Fruit fly (Drosophila melanogaster) whole organism, prepupa: ENCODE results near the gene Pdf.

Experiments
- Blimp-1 ChIP-seq: fragments of 200-800 bp; sonication (Bioruptor generic); optimal IDR thresholded peaks from 3 replicates; lab custom pipeline; 2017; ENCODE audit warnings: missing biosample characterization, missing genetic modification characterization, mild to moderate bottlenecking, moderate library complexity, missing genetic modification reagents
- CG10631 ChIP-seq: fragments of 200-800 bp; sonication (Bioruptor generic); optimal IDR thresholded peaks from 2 replicates; lab custom pipeline; 2016; ENCODE audit warnings: missing biosample characterization, missing genetic modification characterization
- CG10669 ChIP-seq: fragments of 200-800 bp; sonication (Bioruptor generic); optimal IDR thresholded peaks from 3 replicates; lab custom pipeline; 2018; ENCODE audit warnings: missing biosample characterization, mild to moderate bottlenecking, missing genetic modification characterization, moderate library complexity
- CG11294 ChIP-seq: fragments of 200-800 bp; sonication (Bioruptor generic); IDR thresholded peaks from 2 replicates; pipeline ENCODE4 v1.3.6; 2022; ENCODE audit warnings: missing biosample characterization, missing genetic modification characterization
- CG11902 ChIP-seq: fragments of 200-800 bp; sonication (Bioruptor generic); optimal IDR thresholded peaks from 3 replicates; lab custom pipeline; 2016; ENCODE audit warnings: missing biosample characterization, missing genetic modification characterization
- CG15336 ChIP-seq: fragments of 200-800 bp; sonication (Bioruptor generic); IDR thresholded peaks from 2 replicates; pipeline ENCODE4 v1.3.6; 2022; ENCODE audit warnings: missing biosample characterization, missing genetic modification characterization
- CG1621 ChIP-seq: fragments of 200-800 bp; sonication (Bioruptor generic); optimal IDR thresholded peaks from 3 replicates; lab custom pipeline; 2018; ENCODE audit warnings: missing biosample characterization, mild to moderate bottlenecking, missing genetic modification characterization
- CG3032 ChIP-seq: fragments of 200-800 bp; optimal IDR thresholded peaks from 2 replicates; lab custom pipeline; 2019; ENCODE audit warnings: missing biosample characterization, mild to moderate bottlenecking, missing genetic modification characterization, moderate library complexity
- CG31627 ChIP-seq: fragments of 200-800 bp; sonication (Bioruptor generic); optimal IDR thresholded peaks from 3 replicates; lab custom pipeline; 2016; ENCODE audit warnings: missing biosample characterization, missing genetic modification characterization
- CG32006 ChIP-seq: fragments of 200-800 bp; sonication (Bioruptor generic); optimal IDR thresholded peaks from 3 replicates; lab custom pipeline; 2017; ENCODE audit warnings: missing biosample characterization, mild to moderate bottlenecking, missing genetic modification characterization
- CG4318 ChIP-seq: fragments of 200-800 bp; sonication (Bioruptor generic); optimal IDR thresholded peaks from 3 replicates; lab custom pipeline; 2017; ENCODE audit warnings: missing biosample characterization, mild to moderate bottlenecking, missing genetic modification characterization
- CG6163 ChIP-seq: fragments of 200-800 bp; sonication (Bioruptor generic); IDR thresholded peaks from 3 replicates; pipeline ENCODE4 v1.3.6; 2022; ENCODE audit warnings: missing biosample characterization, missing genetic modification characterization
- CG6276 ChIP-seq: fragments of 200-800 bp; sonication (Bioruptor generic); optimal IDR thresholded peaks from 2 replicates; lab custom pipeline; 2017; ENCODE audit warnings: missing biosample characterization, mild to moderate bottlenecking, missing genetic modification characterization
- CG6792 ChIP-seq: fragments of 200-800 bp; sonication (Bioruptor generic); optimal IDR thresholded peaks from 3 replicates; lab custom pipeline; 2016; ENCODE audit warnings: missing biosample characterization, missing genetic modification characterization
- CG6854 ChIP-seq: fragments of 200-800 bp; sonication (Bioruptor generic); optimal IDR thresholded peaks from 2 replicates; lab custom pipeline; 2017; ENCODE audit warnings: missing biosample characterization, mild to moderate bottlenecking, missing genetic modification characterization
- CG8119 ChIP-seq: fragments of 200-800 bp; sonication (Bioruptor generic); IDR thresholded peaks from 3 replicates; pipeline ENCODE4 v1.3.6; 2022; ENCODE audit warnings: missing biosample characterization, missing genetic modification characterization
- CG8319 ChIP-seq: fragments of 200-800 bp; sonication (Bioruptor generic); optimal IDR thresholded peaks from 3 replicates; lab custom pipeline; 2016; ENCODE audit warnings: missing biosample characterization, missing genetic modification characterization
- CG8632 ChIP-seq: fragments of 200-800 bp; sonication (Bioruptor generic); optimal IDR thresholded peaks from 3 replicates; lab custom pipeline; 2016; ENCODE audit warnings: missing biosample characterization, missing genetic modification characterization
- CG9139 ChIP-seq: fragments of 200-800 bp; sonication (Bioruptor generic); optimal IDR thresholded peaks from 3 replicates; lab custom pipeline; 2017; ENCODE audit warnings: missing biosample characterization, mild to moderate bottlenecking, missing genetic modification characterization
- Eip93F ChIP-seq: fragments of 200-800 bp; sonication (Bioruptor generic); optimal IDR thresholded peaks from 2 replicates; lab custom pipeline; 2016; ENCODE audit warnings: missing biosample characterization, mild to moderate bottlenecking, missing genetic modification characterization
- Ets21C ChIP-seq: fragments of 200-800 bp; sonication (Bioruptor generic); optimal IDR thresholded peaks from 3 replicates; lab custom pipeline; 2016; ENCODE audit warnings: missing biosample characterization, missing genetic modification characterization
- Ets96B ChIP-seq: fragments of 200-800 bp; optimal IDR thresholded peaks from 2 replicates; lab custom pipeline; 2019; ENCODE audit warnings: missing biosample characterization, mild to moderate bottlenecking, missing genetic modification characterization, moderate library complexity
- Gug ChIP-seq: fragments of 200-800 bp; sonication (Bioruptor generic); IDR thresholded peaks from 2 replicates; pipeline ENCODE4 v1.3.6; 2022; ENCODE audit warnings: missing biosample characterization, missing genetic modification characterization
- Hr39 ChIP-seq: fragments of 200-800 bp; sonication (Bioruptor generic); optimal IDR thresholded peaks from 2 replicates; lab custom pipeline; 2016; ENCODE audit warnings: missing biosample characterization, missing genetic modification characterization
- Hr4 ChIP-seq: fragments of 200-800 bp; sonication (Bioruptor generic); optimal IDR thresholded peaks from 3 replicates; lab custom pipeline; 2016; ENCODE audit warnings: missing biosample characterization, missing genetic modification characterization
- Met ChIP-seq: fragments of 200-800 bp; sonication (Bioruptor generic); optimal IDR thresholded peaks from 3 replicates; lab custom pipeline; 2016; ENCODE audit warnings: missing biosample characterization, missing genetic modification characterization
- OdsH ChIP-seq: fragments of 200-800 bp; sonication (Bioruptor generic); optimal IDR thresholded peaks from 3 replicates; lab custom pipeline; 2016; ENCODE audit warnings: missing biosample characterization, missing genetic modification characterization
- Smox ChIP-seq: fragments of 200-800 bp; sonication (Bioruptor generic); optimal IDR thresholded peaks from 3 replicates; lab custom pipeline; 2016; ENCODE audit warnings: missing biosample characterization, missing genetic modification characterization
- Sox102F ChIP-seq: fragments of 200-800 bp; sonication (Bioruptor generic); optimal IDR thresholded peaks from 2 replicates; lab custom pipeline; 2016; ENCODE audit warnings: missing biosample characterization, mild to moderate bottlenecking, missing genetic modification characterization
- Sox14 ChIP-seq: fragments of 200-800 bp; sonication (Bioruptor generic); optimal IDR thresholded peaks from 3 replicates; lab custom pipeline; 2016; ENCODE audit warnings: missing biosample characterization, missing genetic modification characterization
- Sox15 ChIP-seq: fragments of 200-800 bp; sonication (Bioruptor generic); optimal IDR thresholded peaks from 3 replicates; lab custom pipeline; 2016; ENCODE audit warnings: missing biosample characterization, missing genetic modification characterization
- achi ChIP-seq: fragments of 200-800 bp; sonication (Bioruptor generic); optimal IDR thresholded peaks from 3 replicates; lab custom pipeline; 2016; ENCODE audit warnings: missing biosample characterization, missing genetic modification characterization
- acj6 ChIP-seq: fragments of 200-800 bp; sonication (Bioruptor generic); optimal IDR thresholded peaks from 3 replicates; lab custom pipeline; 2016; ENCODE audit warnings: missing biosample characterization, missing genetic modification characterization
- cyc ChIP-seq: fragments of 200-800 bp; sonication (Bioruptor generic); optimal IDR thresholded peaks from 3 replicates; lab custom pipeline; 2016; ENCODE audit warnings: missing biosample characterization, missing genetic modification characterization
- dac ChIP-seq: fragments of 200-800 bp; sonication (Bioruptor generic); optimal IDR thresholded peaks from 2 replicates; lab custom pipeline; 2017; ENCODE audit warnings: missing biosample characterization, mild to moderate bottlenecking, missing genetic modification characterization
- eg ChIP-seq: fragments of 200-800 bp; sonication (Bioruptor generic); IDR thresholded peaks from 3 replicates; pipeline ENCODE4 v1.3.6; 2022; ENCODE audit warnings: missing biosample characterization, missing genetic modification characterization
- esn ChIP-seq: fragments of 200-800 bp; sonication (Bioruptor generic); optimal IDR thresholded peaks from 2 replicates; lab custom pipeline; 2016; ENCODE audit warnings: missing biosample characterization, mild to moderate bottlenecking, missing genetic modification characterization, moderate library complexity
- fd59A ChIP-seq: fragments of 200-800 bp; sonication (Bioruptor generic); optimal IDR thresholded peaks from 2 replicates; lab custom pipeline; 2017; ENCODE audit warnings: missing biosample characterization, mild to moderate bottlenecking, missing genetic modification characterization, missing genetic modification reagents
- lz ChIP-seq: fragments of 200-800 bp; sonication (Bioruptor generic); optimal IDR thresholded peaks from 3 replicates; lab custom pipeline; 2016; ENCODE audit warnings: missing biosample characterization, missing genetic modification characterization
- net ChIP-seq: fragments of 200-800 bp; sonication (Bioruptor generic); optimal IDR thresholded peaks from 3 replicates; lab custom pipeline; 2016; ENCODE audit warnings: missing biosample characterization, missing genetic modification characterization
- pdm3 ChIP-seq: fragments of 200-800 bp; sonication (Bioruptor generic); optimal IDR thresholded peaks from 3 replicates; lab custom pipeline; 2016; ENCODE audit warnings: missing biosample characterization, missing genetic modification characterization
- salr ChIP-seq, 2 experiments: fragments of 200-800 bp; sonication (Bioruptor generic); optimal IDR thresholded peaks; 3 replicates each; lab custom pipeline; 2016 to 2018; ENCODE audit warnings: missing biosample characterization in 2 of 2, missing genetic modification characterization in 2 of 2, mild to moderate bottlenecking in 1 of 2
- spab ChIP-seq: fragments of 200-800 bp; sonication (Bioruptor generic); optimal IDR thresholded peaks from 2 replicates; lab custom pipeline; 2017; ENCODE audit warnings: missing biosample characterization, mild to moderate bottlenecking, missing genetic modification characterization, missing genetic modification reagents
- ss ChIP-seq, 2 experiments: fragments of 200-800 bp; sonication (Bioruptor generic); optimal IDR thresholded peaks; 2 replicates in 1 of 2; 3 replicates in 1 of 2; lab custom pipeline; 2017 to 2018; ENCODE audit warnings: mild to moderate bottlenecking in 2 of 2, missing biosample characterization in 2 of 2, missing genetic modification characterization in 2 of 2, moderate library complexity in 1 of 2
- svp ChIP-seq: fragments of 200-800 bp; sonication (Bioruptor generic); peaks from one replicate; lab custom pipeline; 2016; ENCODE audit warnings: missing biosample characterization, missing genetic modification characterization
- vri ChIP-seq: fragments of 200-800 bp; sonication (Bioruptor generic); optimal IDR thresholded peaks from 3 replicates; lab custom pipeline; 2016; ENCODE audit warnings: missing biosample characterization, mild to moderate bottlenecking, missing genetic modification characterization

The Pdf gene

DNA sequence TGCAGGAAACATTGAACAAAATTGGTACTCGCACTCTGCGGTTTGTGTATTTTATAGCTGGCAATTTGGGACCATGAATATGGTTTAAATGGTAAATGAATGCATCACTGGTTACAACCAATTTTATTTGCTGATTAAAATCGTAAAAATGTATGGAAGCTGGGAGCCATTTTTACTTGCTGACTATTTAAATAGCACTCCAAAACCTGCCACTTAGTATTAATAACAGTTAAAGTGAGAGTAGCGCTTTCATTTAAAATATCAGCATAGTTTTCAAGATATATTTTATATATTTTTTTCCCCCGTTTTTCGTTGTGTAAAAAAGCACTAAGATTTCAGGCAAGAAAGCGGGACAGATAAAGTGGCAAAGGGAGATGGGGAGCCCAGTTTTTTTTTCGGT, 28.6 kb upstream of the Pdf start (continued):
- TF ChIP-seq fd59A (GFP tag; lab: Kevin White, UChicago) = no peak
- peak; percentile 44 for TF ChIP-seq Smox (GFP tag; lab: Kevin White, UChicago)
- no peak for TF ChIP-seq Gug (GFP tag; lab: Robert Waterston, UW)
- TF ChIP-seq cyc = peak; percentile 29
- TF ChIP-seq CG11902 = peak; percentile 34
- peak; percentile 34 for TF ChIP-seq Sox15 (GFP tag; lab: Kevin White, UChicago)
- TF ChIP-seq CG11294 = no peak
- TF ChIP-seq salr (GFP tag; optimal IDR thresholded peaks at IDR 0.05; lab: Kevin White, UChicago) = no peak
- peak; percentile 31 for TF ChIP-seq Sox14 (GFP tag; lab: Kevin White, UChicago)
- TF ChIP-seq vri (GFP tag; lab: Kevin White, UChicago) = no peak
- TF ChIP-seq dac (GFP tag; lab: Kevin White, UChicago) = peak; percentile 17
- TF ChIP-seq CG6163 = peak; percentile 37; the same call in 1 of the 3 replicates
- no peak for TF ChIP-seq Blimp-1
- peak; percentile 21 for TF ChIP-seq CG6792 (GFP tag; lab: Kevin White, UChicago)
- peak; percentile 10 for TF ChIP-seq CG8319 (GFP tag; lab: Kevin White, UChicago)
- peak; percentile 30 for TF ChIP-seq lz (GFP tag; lab: Kevin White, UChicago)
- TF ChIP-seq CG10669 (GFP tag; lab: Kevin White, UChicago) = peak; percentile 12
- TF ChIP-seq CG15336 (GFP tag; lab: Robert Waterston, UW) = peak; percentile 28; the same call in 1 of the 2 replicates
- TF ChIP-seq CG3032 (tag; lab: Kevin White, UChicago) = peak; percentile 14

DNA sequence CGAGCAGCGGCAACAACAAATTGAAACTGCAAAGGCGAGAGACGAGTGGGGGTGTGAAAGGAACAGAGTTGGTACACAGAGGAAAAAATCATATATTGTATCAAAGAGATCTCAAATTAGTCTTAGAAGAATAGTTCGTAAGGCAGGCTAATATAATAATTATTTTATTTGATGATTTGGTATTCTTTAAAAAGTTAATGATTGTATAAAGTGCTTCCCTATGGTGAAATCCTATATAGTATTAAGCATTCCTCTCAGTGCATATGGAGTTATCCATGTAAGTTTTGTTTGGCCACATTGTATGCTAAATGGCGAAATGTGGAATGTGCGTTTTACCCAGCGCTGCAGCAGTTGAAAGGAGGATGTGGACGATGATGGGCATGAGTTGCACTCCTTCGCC, 27.7 kb upstream of the Pdf start:
- TF ChIP-seq OdsH (GFP tag; lab: Kevin White, UChicago) (peak; percentile 31), fd59A (GFP tag; lab: Kevin White, UChicago) (no peak), achi (peak; percentile 28), CG6163 (0 out of 3 replicates have a peak, but pooled peaks have one; percentile 48), CG6276 (GFP tag; lab: Kevin White, UChicago) (peak; percentile 37), net (GFP tag; lab: Kevin White, UChicago) (peak; percentile 15), Sox14 (GFP tag; lab: Kevin White, UChicago) (peak; percentile 5), vri (GFP tag; lab: Kevin White, UChicago) (no peak), spab (GFP tag; lab: Kevin White, UChicago) (no peak), CG3032 (tag; lab: Kevin White, UChicago) (no peak), CG8632 (GFP tag; lab: Kevin White, UChicago) (no peak), CG11294 (no peak), Ets21C (GFP tag; lab: Kevin White, UChicago) (no peak), CG15336 (GFP tag; lab: Robert Waterston, UW) (peak; percentile 48), salr (GFP tag; optimal IDR thresholded peaks at IDR 0.05; lab: Kevin White, UChicago) (peak in 1 of 2 experiments; percentile 16), Sox102F (GFP tag; lab: Kevin White, UChicago) (peak; percentile 39), svp (peak; percentile 73), Hr39 (peak; percentile 19), Eip93F (GFP tag; lab: Kevin White, UChicago) (no peak), Ets96B (peak; percentile 49), pdm3 (GFP tag; lab: Kevin White, UChicago) (peak; percentile 36), CG9139 (GFP tag; lab: Kevin White, UChicago) (no peak), esn (GFP tag; lab: Kevin White, UChicago) (peak; percentile 50), CG6792 (GFP tag; lab: Kevin White, UChicago) (peak; percentile 14), eg (GFP tag; lab: Robert Waterston, UW) (no peak), CG10669 (GFP tag; lab: Kevin White, UChicago) (peak; percentile 15), CG10631 (peak; percentile 33), cyc (peak; percentile 41), dac (GFP tag; lab: Kevin White, UChicago) (no peak), lz (GFP tag; lab: Kevin White, UChicago) (peak; percentile 33), CG31627 (GFP tag; lab: Kevin White, UChicago) (peak; percentile 13), Hr4 (GFP tag; lab: Kevin White, UChicago) (peak; percentile 37), Smox (GFP tag; lab: Kevin White, UChicago) (peak; percentile 48), CG6854 (GFP tag; lab: Kevin White, UChicago) (no peak), ss (GFP tag; optimal IDR thresholded peaks at IDR 0.05; lab: Kevin White, UChicago) (peak in 1 of 2 experiments; percentile 3), CG11902 (peak; percentile 7), CG1621 (no peak), Met (peak; percentile 58), CG8319 (GFP tag; lab: Kevin White, UChicago) (no peak), CG4318 (GFP tag; lab: Kevin White, UChicago) (no peak), Blimp-1 (no peak), CG8119 (peak; percentile 60; the same call in 2 of the 3 replicates), Gug (GFP tag; lab: Robert Waterston, UW) (peak; percentile 50), CG32006 (peak; percentile 39), acj6 (GFP tag; lab: Kevin White, UChicago) (peak; percentile 35)
